Worm (Caenorhabditis elegans) whole organism, mixed stage, embryonic: ENCODE measurements around the gene nra-1.

Experiments
- ceh-43 ChIP-seq: fragments of 200-800 bp; sonication (Bioruptor generic); optimal IDR thresholded peaks from 2 replicates; lab custom pipeline; 2018; ENCODE audit warnings: mild to moderate bottlenecking, missing genetic modification characterization, moderate library complexity, missing compliant biosample characterization
- ces-1 ChIP-seq: fragments of 150-350 bp; optimal IDR thresholded peaks from 2 replicates; lab custom pipeline; 2014; ENCODE audit warnings: missing biosample characterization, missing genetic modification reagents, missing genetic modification characterization
- elt-1 ChIP-seq: sonication (generic microtip); optimal IDR thresholded peaks from 2 replicates; lab custom pipeline; 2017; ENCODE audit warnings: missing genetic modification characterization, mild to moderate bottlenecking, missing compliant biosample characterization, antibody characterized with exemption, moderate library complexity, borderline replicate concordance; ENCODE audit not compliant: insufficient read depth
- elt-3 ChIP-seq: fragments of 150-350 bp; optimal IDR thresholded peaks from 2 replicates; lab custom pipeline; 2014; ENCODE audit warnings: missing biosample characterization, missing genetic modification characterization
- flh-1 ChIP-seq: fragments of 200-800 bp; sonication (Bioruptor generic); optimal IDR thresholded peaks from 2 replicates; lab custom pipeline; 2018; ENCODE audit warnings: mild to moderate bottlenecking, missing genetic modification characterization, moderate library complexity, missing compliant biosample characterization
- ham-2 ChIP-seq: fragments of 200-800 bp; sonication (Bioruptor generic); optimal IDR thresholded peaks from 2 replicates; lab custom pipeline; 2018; ENCODE audit warnings: mild to moderate bottlenecking, missing genetic modification characterization, missing compliant biosample characterization
- mep-1 ChIP-seq: fragments of 150-350 bp; optimal IDR thresholded peaks from 2 replicates; lab custom pipeline; 2017; ENCODE audit warnings: missing biosample characterization, missing genetic modification reagents, missing genetic modification characterization, inconsistent platforms
- nhr-76 ChIP-seq: sonication (generic microtip); optimal IDR thresholded peaks from 2 replicates; lab custom pipeline; 2017; ENCODE audit warnings: missing biosample characterization, missing genetic modification characterization
- pha-4 ChIP-seq: fragments of 150-350 bp; optimal IDR thresholded peaks from 2 replicates; lab custom pipeline; 2018; ENCODE audit warnings: missing biosample characterization, missing genetic modification reagents, missing genetic modification characterization
- snpc-4 ChIP-seq: fragments of 150-350 bp; optimal IDR thresholded peaks from 2 replicates; lab custom pipeline; 2014; ENCODE audit warnings: missing biosample characterization, missing genetic modification characterization
- sptf-1 ChIP-seq: sonication (generic microtip); optimal IDR thresholded peaks from 2 replicates; lab custom pipeline; 2017; ENCODE audit warnings: mild to moderate bottlenecking, missing genetic modification characterization, moderate library complexity, missing compliant biosample characterization
- unc-62 ChIP-seq: fragments of 150-350 bp; optimal IDR thresholded peaks from 2 replicates; lab custom pipeline; 2014; ENCODE audit warnings: missing biosample characterization, missing genetic modification reagents, missing genetic modification characterization
- ztf-11 ChIP-seq: fragments of 150-350 bp; optimal IDR thresholded peaks from 2 replicates; lab custom pipeline; 2014; ENCODE audit warnings: missing biosample characterization, missing genetic modification characterization

DNA sequence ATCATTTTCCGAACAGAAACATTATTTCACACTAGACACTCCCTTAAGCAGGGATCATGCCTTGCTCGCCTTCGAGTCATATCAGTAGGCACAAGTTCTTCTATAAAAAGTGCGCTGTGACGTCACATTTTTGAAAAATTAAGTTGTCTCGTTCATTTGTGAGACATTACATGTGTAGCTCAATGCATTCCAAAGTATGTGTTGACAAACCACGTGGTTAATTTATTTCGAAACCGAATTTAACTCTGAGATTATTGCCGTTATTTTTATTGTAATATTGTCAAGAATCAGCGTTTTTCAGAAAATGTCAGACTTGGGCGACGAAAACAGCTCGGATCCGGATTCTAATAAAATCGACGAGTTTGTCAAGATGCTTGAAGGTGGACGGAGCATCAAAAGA, 10.5 kb upstream of the nra-1 start, which contains the start of gene T28F3.5:
- no peak for TF ChIP-seq unc-62 (GFP tag; lab: Kevin White, UChicago)
- TF ChIP-seq elt-3 (tag; lab: Kevin White, UChicago), result no peak
- TF ChIP-seq mep-1 (tag; lab: Kevin White, UChicago), result no peak
- TF ChIP-seq ces-1 (GFP tag; lab: Kevin White, UChicago), result no peak
- TF ChIP-seq sptf-1 (tag; lab: Kevin White, UChicago), result no peak
- TF ChIP-seq ham-2, result no peak
- no peak for TF ChIP-seq flh-1 (GFP tag; lab: Kevin White, UChicago)
- TF ChIP-seq ceh-43, result no peak
- no peak for TF ChIP-seq pha-4 (tag; lab: Kevin White, UChicago)
- TF ChIP-seq elt-1 (tag; lab: Kevin White, UChicago), result no peak
- no peak for TF ChIP-seq nhr-76
- TF ChIP-seq snpc-4 (tag; lab: Kevin White, UChicago), result no peak
- no peak for TF ChIP-seq ztf-11
